Fruit fly (Drosophila melanogaster) whole organism, embryonic: ENCODE measurements around the gene CG15498.

Experiments
- B-H1 ChIP-seq: fragments of 200-800 bp; sonication (Bioruptor generic); IDR thresholded peaks from 3 replicates; pipeline ENCODE4 v1.3.6; 2022; ENCODE audit warnings: missing biosample characterization, missing genetic modification characterization
- CG10654 ChIP-seq: fragments of 200-800 bp; sonication (Bioruptor generic); optimal IDR thresholded peaks from 2 replicates; lab custom pipeline; 2016; ENCODE audit warnings: missing biosample characterization, missing genetic modification characterization
- CG11398 ChIP-seq: fragments of 200-800 bp; sonication (Bioruptor generic); optimal IDR thresholded peaks from 2 replicates; lab custom pipeline; 2016; ENCODE audit warnings: missing biosample characterization, missing genetic modification characterization
- CG11696 ChIP-seq: fragments of 200-800 bp; sonication (Bioruptor generic); IDR thresholded peaks from 2 replicates; pipeline ENCODE4 v1.3.6; 2022; ENCODE audit warnings: missing biosample characterization, missing genetic modification characterization
- CG12104 ChIP-seq: fragments of 200-800 bp; sonication (Bioruptor generic); optimal IDR thresholded peaks from 3 replicates; lab custom pipeline; 2016; ENCODE audit warnings: missing biosample characterization, missing genetic modification characterization
- CG12299 ChIP-seq: fragments of 200-800 bp; sonication (Bioruptor generic); optimal IDR thresholded peaks from 2 replicates; lab custom pipeline; 2018; ENCODE audit warnings: missing biosample characterization, mild to moderate bottlenecking, missing genetic modification characterization
- CG14014 ChIP-seq: fragments of 200-800 bp; sonication (Bioruptor generic); IDR thresholded peaks from 2 replicates; pipeline ENCODE4 v1.3.6; 2022; ENCODE audit warnings: missing biosample characterization, missing genetic modification characterization
- CG14667 ChIP-seq: fragments of 200-800 bp; sonication (Bioruptor generic); IDR thresholded peaks from 2 replicates; pipeline ENCODE4 v1.3.6; 2022; ENCODE audit warnings: missing biosample characterization, missing genetic modification characterization
- CG17568 ChIP-seq: fragments of 200-800 bp; sonication (Bioruptor generic); optimal IDR thresholded peaks from 2 replicates; lab custom pipeline; 2018; ENCODE audit warnings: missing biosample characterization, mild to moderate bottlenecking, missing genetic modification characterization, moderate library complexity
- CG2202 ChIP-seq: fragments of 200-800 bp; sonication (Bioruptor generic); optimal IDR thresholded peaks from 2 replicates; lab custom pipeline; 2018; ENCODE audit warnings: missing biosample characterization, mild to moderate bottlenecking, missing genetic modification characterization
- CG31441 ChIP-seq: fragments of 200-800 bp; sonication (Bioruptor generic); IDR thresholded peaks from 2 replicates; pipeline ENCODE4 v1.3.6; 2022; ENCODE audit warnings: missing biosample characterization, missing genetic modification characterization
- CG3163 ChIP-seq: fragments of 200-800 bp; sonication (Bioruptor generic); optimal IDR thresholded peaks from 3 replicates; lab custom pipeline; 2016; ENCODE audit warnings: missing biosample characterization, missing genetic modification characterization
- CG3407 ChIP-seq: fragments of 200-800 bp; sonication (Bioruptor generic); optimal IDR thresholded peaks from 2 replicates; lab custom pipeline; 2018; ENCODE audit warnings: missing biosample characterization, mild to moderate bottlenecking, missing genetic modification characterization
- CG3838 ChIP-seq: fragments of 200-800 bp; sonication (Bioruptor generic); optimal IDR thresholded peaks from 3 replicates; lab custom pipeline; 2016; ENCODE audit warnings: missing biosample characterization, missing genetic modification characterization
- CG4617 ChIP-seq: fragments of 200-800 bp; sonication (Bioruptor generic); optimal IDR thresholded peaks from 3 replicates; lab custom pipeline; 2016; ENCODE audit warnings: missing biosample characterization, missing genetic modification characterization, borderline replicate concordance
- CG6175 ChIP-seq: fragments of 200-800 bp; sonication (Bioruptor generic); IDR thresholded peaks from 3 replicates; pipeline ENCODE4 v1.3.6; 2022; ENCODE audit warnings: missing biosample characterization, missing genetic modification characterization
- CG9215 ChIP-seq: fragments of 200-800 bp; sonication (Bioruptor generic); IDR thresholded peaks from 2 replicates; pipeline ENCODE4 v1.3.6; 2022; ENCODE audit warnings: missing biosample characterization, missing genetic modification characterization
- CG9727 ChIP-seq: fragments of 200-800 bp; sonication (Bioruptor generic); optimal IDR thresholded peaks from 3 replicates; lab custom pipeline; 2017; ENCODE audit warnings: missing biosample characterization, mild to moderate bottlenecking, missing genetic modification characterization
- CHES-1-like ChIP-seq: fragments of 200-800 bp; sonication (Bioruptor generic); optimal IDR thresholded peaks from 2 replicates; lab custom pipeline; 2016; ENCODE audit warnings: missing biosample characterization, missing genetic modification characterization
- CoRest ChIP-seq: fragments of 200-800 bp; sonication (Bioruptor generic); optimal IDR thresholded peaks from 3 replicates; lab custom pipeline; 2018; ENCODE audit warnings: missing biosample characterization, mild to moderate bottlenecking, missing genetic modification characterization, moderate library complexity
- D ChIP-seq, 2 experiments: fragments of 200-800 bp in 1 of 2; fragments of >200 bp in 1 of 2; sonication (Bioruptor generic) in 1 of 2; optimal IDR thresholded peaks; 2 replicates in 1 of 2; 3 replicates in 1 of 2; lab custom pipeline; 2017; ENCODE audit warnings: mild to moderate bottlenecking in 1 of 2, missing biosample characterization in 1 of 2, missing genetic modification characterization in 1 of 2, missing genetic modification reagents in 1 of 2
- Dad ChIP-seq: fragments of 200-800 bp; sonication (Bioruptor generic); optimal IDR thresholded peaks from 3 replicates; lab custom pipeline; 2016; ENCODE audit warnings: missing biosample characterization, missing genetic modification characterization
- ERR ChIP-seq: fragments of 200-800 bp; sonication (Bioruptor generic); optimal IDR thresholded peaks from 2 replicates; lab custom pipeline; 2016; ENCODE audit warnings: missing biosample characterization, missing genetic modification characterization
- HHEX ChIP-seq: fragments of 200-800 bp; sonication (Bioruptor generic); optimal IDR thresholded peaks from 3 replicates; lab custom pipeline; 2017; ENCODE audit warnings: missing biosample characterization, mild to moderate bottlenecking, missing genetic modification characterization, missing genetic modification reagents
- Mes4 ChIP-seq: fragments of 200-800 bp; sonication (Bioruptor generic); optimal IDR thresholded peaks from 2 replicates; lab custom pipeline; 2016; ENCODE audit warnings: missing biosample characterization, missing genetic modification characterization
- Pdp1 ChIP-seq, 2 experiments: fragments of 200-800 bp; sonication (Bioruptor generic); optimal IDR thresholded peaks; 3 replicates each; lab custom pipeline; 2016; ENCODE audit warnings: missing biosample characterization in 2 of 2, missing genetic modification characterization in 2 of 2, mild to moderate bottlenecking in 1 of 2, moderate library complexity in 1 of 2
- Poxn ChIP-seq: fragments of 200-800 bp; sonication (Bioruptor generic); IDR thresholded peaks from 2 replicates; pipeline ENCODE4 v1.3.6; 2022; ENCODE audit warnings: missing biosample characterization, missing genetic modification characterization
- Sry-δ ChIP-seq: fragments of 200-800 bp; sonication (Bioruptor generic); optimal IDR thresholded peaks from 2 replicates; lab custom pipeline; 2016; ENCODE audit warnings: missing biosample characterization, missing genetic modification characterization
- Tbp ChIP-seq: fragments of >200 bp; optimal IDR thresholded peaks from 2 replicates; lab custom pipeline; 2018; ENCODE audit warnings: missing biosample characterization, missing genetic modification characterization
- al ChIP-seq: fragments of 200-800 bp; sonication (Bioruptor generic); IDR thresholded peaks from 2 replicates; pipeline ENCODE4 v1.3.6; 2022; ENCODE audit warnings: missing biosample characterization, missing genetic modification characterization
- ase ChIP-seq: fragments of 200-800 bp; sonication (Bioruptor generic); IDR thresholded peaks from 3 replicates; pipeline ENCODE4 v1.3.6; 2022; ENCODE audit warnings: missing biosample characterization, missing genetic modification characterization
- bcd ChIP-seq: fragments of 200-800 bp; sonication (Bioruptor generic); optimal IDR thresholded peaks from 2 replicates; lab custom pipeline; 2017; ENCODE audit warnings: missing biosample characterization, mild to moderate bottlenecking, missing genetic modification characterization
- bigmax ChIP-seq: fragments of 200-800 bp; sonication (Bioruptor generic); optimal IDR thresholded peaks from 2 replicates; lab custom pipeline; 2018; ENCODE audit warnings: missing biosample characterization, mild to moderate bottlenecking, missing genetic modification characterization
- chm ChIP-seq: fragments of 200-800 bp; sonication (Bioruptor generic); IDR thresholded peaks from 2 replicates; pipeline ENCODE4 v1.3.6; 2022; ENCODE audit warnings: missing biosample characterization, missing genetic modification characterization
- dmrt99B ChIP-seq: fragments of 200-800 bp; sonication (Bioruptor generic); optimal IDR thresholded peaks from 2 replicates; lab custom pipeline; 2018; ENCODE audit warnings: missing biosample characterization, mild to moderate bottlenecking, missing genetic modification characterization, moderate library complexity
- fd64A ChIP-seq: fragments of 200-800 bp; sonication (Bioruptor generic); optimal IDR thresholded peaks from 3 replicates; lab custom pipeline; 2018; ENCODE audit warnings: missing biosample characterization, mild to moderate bottlenecking, missing genetic modification characterization
- gt ChIP-seq: fragments of 200-800 bp; sonication (Bioruptor generic); IDR thresholded peaks from 2 replicates; pipeline ENCODE4 v1.3.6; 2022; ENCODE audit warnings: missing biosample characterization, missing genetic modification characterization
- hb ChIP-seq: fragments of 200-800 bp; sonication (Bioruptor generic); IDR thresholded peaks from 3 replicates; pipeline ENCODE4 v1.3.6; 2022; ENCODE audit warnings: missing biosample characterization, missing genetic modification characterization; ENCODE audit not compliant: partially characterized antibody
- insv ChIP-seq, 2 experiments: fragments of 200-800 bp; sonication (Bioruptor generic); optimal IDR thresholded peaks; 3 replicates each; lab custom pipeline; 2016 to 2018; ENCODE audit warnings: missing biosample characterization in 2 of 2, missing genetic modification characterization in 2 of 2
- luna ChIP-seq: fragments of 200-800 bp; sonication (Bioruptor generic); optimal IDR thresholded peaks from 2 replicates; lab custom pipeline; 2016; ENCODE audit warnings: missing biosample characterization, missing genetic modification characterization
- odd ChIP-seq: fragments of 200-800 bp; sonication (Bioruptor generic); optimal IDR thresholded peaks from 2 replicates; lab custom pipeline; 2017; ENCODE audit warnings: missing biosample characterization, mild to moderate bottlenecking, missing genetic modification characterization
- org-1 ChIP-seq: fragments of 200-800 bp; sonication (Bioruptor generic); optimal IDR thresholded peaks from 2 replicates; lab custom pipeline; 2017; ENCODE audit warnings: missing biosample characterization, missing genetic modification characterization
- pnt ChIP-seq: fragments of 200-800 bp; sonication (Bioruptor generic); optimal IDR thresholded peaks from 3 replicates; lab custom pipeline; 2016; ENCODE audit warnings: missing biosample characterization, missing genetic modification characterization
- salm ChIP-seq: fragments of 200-800 bp; sonication (Bioruptor generic); optimal IDR thresholded peaks from 2 replicates; lab custom pipeline; 2018; ENCODE audit warnings: missing biosample characterization, mild to moderate bottlenecking, missing genetic modification characterization
- scrt ChIP-seq: fragments of 200-800 bp; sonication (Bioruptor generic); optimal IDR thresholded peaks from 2 replicates; lab custom pipeline; 2018; ENCODE audit warnings: missing biosample characterization, mild to moderate bottlenecking, missing genetic modification characterization, moderate library complexity
- tup ChIP-seq: fragments of 200-800 bp; sonication (Bioruptor generic); optimal IDR thresholded peaks from 2 replicates; lab custom pipeline; 2016; ENCODE audit warnings: missing biosample characterization, mild to moderate bottlenecking, missing genetic modification characterization, moderate library complexity
- twi ChIP-seq: fragments of 200-800 bp; optimal IDR thresholded peaks from 2 replicates; lab custom pipeline; 2019; ENCODE audit warnings: missing biosample characterization, mild to moderate bottlenecking, missing genetic modification characterization, moderate library complexity
- unpg ChIP-seq: fragments of 200-800 bp; sonication (Bioruptor generic); optimal IDR thresholded peaks from 3 replicates; lab custom pipeline; 2018; ENCODE audit warnings: missing biosample characterization, mild to moderate bottlenecking, missing genetic modification characterization, moderate library complexity
- zen ChIP-seq: fragments of 200-800 bp; sonication (Bioruptor generic); optimal IDR thresholded peaks from 3 replicates; lab custom pipeline; 2018; ENCODE audit warnings: missing biosample characterization, mild to moderate bottlenecking, missing genetic modification characterization, moderate library complexity
- zf30C ChIP-seq: fragments of 200-800 bp; sonication (Bioruptor generic); optimal IDR thresholded peaks from 3 replicates; lab custom pipeline; 2018; ENCODE audit warnings: missing biosample characterization, mild to moderate bottlenecking, missing genetic modification characterization

Gene CG15498

DNA sequence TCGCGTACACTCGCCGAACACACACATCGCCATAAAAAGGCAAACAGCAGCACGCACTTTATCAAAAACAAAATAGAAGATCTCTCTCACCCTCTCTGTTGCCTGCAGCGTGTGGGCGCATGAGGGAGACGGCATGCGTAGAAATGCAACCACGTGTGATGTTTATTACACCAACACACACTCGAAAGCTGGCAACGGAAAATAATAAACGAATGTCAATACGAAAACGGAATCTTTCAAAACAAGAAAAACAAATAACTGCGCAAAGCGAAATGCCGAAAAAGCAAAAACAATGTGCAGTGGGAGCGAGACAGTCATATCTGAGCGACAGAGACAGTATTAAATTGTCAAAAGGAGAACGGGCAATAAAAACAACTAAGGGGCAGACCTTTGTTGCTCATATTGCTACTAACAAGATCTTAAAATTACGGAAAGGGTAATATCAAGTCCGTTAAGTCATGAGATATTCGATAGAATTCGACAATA is 44.4 kb upstream of the CG15498 start (continued):
- no peak for TF ChIP-seq ase (GFP tag; lab: Robert Waterston, UW)
- peak; percentile 44 for TF ChIP-seq CG12104 (GFP tag; lab: Kevin White, UChicago)
- peak; percentile 82 for TF ChIP-seq HHEX (GFP tag; lab: Kevin White, UChicago)
- TF ChIP-seq odd (GFP tag; lab: Kevin White, UChicago): peak; percentile 89
- peak; percentile 85 for TF ChIP-seq D (optimal IDR thresholded peaks at IDR 0.05; lab: Kevin White, UChicago)
- peak; percentile 86 for TF ChIP-seq D (GFP tag; optimal IDR thresholded peaks at IDR 0.05; lab: Kevin White, UChicago)
- no peak for TF ChIP-seq CG14667 (GFP tag; lab: Robert Waterston, UW)
- TF ChIP-seq Sry-δ (GFP tag; lab: Kevin White, UChicago): peak; percentile 40
- peak; percentile 12 for TF ChIP-seq tup (GFP tag; lab: Kevin White, UChicago)
- peak; percentile 60 for TF ChIP-seq unpg (GFP tag; lab: Kevin White, UChicago)
- TF ChIP-seq CG9215 (GFP tag; lab: Robert Waterston, UW): no peak
- TF ChIP-seq Tbp (GFP tag; lab: Kevin White, UChicago): no peak
- peak; percentile 79 for TF ChIP-seq CG3163
- peak; percentile 28 for TF ChIP-seq salm (tag; lab: Kevin White, UChicago)
- TF ChIP-seq Dad (GFP tag; lab: Kevin White, UChicago): peak; percentile 74
- TF ChIP-seq Pdp1 (GFP tag; optimal IDR thresholded peaks at IDR 0.05; lab: Kevin White, UChicago): peak; percentile 34 to 51
- TF ChIP-seq bigmax (GFP tag; lab: Kevin White, UChicago): peak; percentile 73
- peak; percentile 33 for TF ChIP-seq pnt (GFP tag; lab: Kevin White, UChicago)
- TF ChIP-seq CG14014 (GFP tag; lab: Robert Waterston, UW): no peak
- peak; percentile 95 for TF ChIP-seq CG11398 (GFP tag; lab: Kevin White, UChicago)
- TF ChIP-seq dmrt99B (tag; lab: Kevin White, UChicago): peak; percentile 39
- TF ChIP-seq al (GFP tag; lab: Robert Waterston, UW): no peak
- TF ChIP-seq org-1 (GFP tag; lab: Kevin White, UChicago): peak; percentile 89
- peak; percentile 92 for TF ChIP-seq CG3407
- peak; percentile 93 for TF ChIP-seq CG2202
- TF ChIP-seq CG31441 (GFP tag; lab: Robert Waterston, UW): no peak
- peak; percentile 93 for TF ChIP-seq CHES-1-like
- peak; percentile 83 for TF ChIP-seq CG12299 (tag; lab: Kevin White, UChicago)
- peak; percentile 51 for TF ChIP-seq zf30C (GFP tag; lab: Kevin White, UChicago)
- TF ChIP-seq CG9727: peak; percentile 83
- TF ChIP-seq CG4617 (GFP tag; lab: Kevin White, UChicago): no peak
- peak; percentile 79 for TF ChIP-seq CG3838
- peak; percentile 63 for TF ChIP-seq bcd (GFP tag; lab: Kevin White, UChicago)
- TF ChIP-seq Mes4: peak; percentile 92
- peak in 1 of 2 experiments; percentile 70 for TF ChIP-seq insv (GFP tag; optimal IDR thresholded peaks at IDR 0.05; lab: Kevin White, UChicago)
- peak; percentile 76 for TF ChIP-seq scrt (GFP tag; lab: Kevin White, UChicago)
- TF ChIP-seq chm (GFP tag; lab: Robert Waterston, UW): no peak
- TF ChIP-seq luna (GFP tag; lab: Kevin White, UChicago): peak; percentile 66
- TF ChIP-seq Poxn (GFP tag; lab: Robert Waterston, UW): no peak
- no peak for TF ChIP-seq hb (GFP tag; lab: Robert Waterston, UW)
- TF ChIP-seq zen (tag; lab: Kevin White, UChicago): peak; percentile 79
- no peak for TF ChIP-seq gt
- TF ChIP-seq CG17568 (GFP tag; lab: Kevin White, UChicago): peak; percentile 83
- TF ChIP-seq ERR (GFP tag; lab: Kevin White, UChicago): peak; percentile 71
- peak; percentile 21 for TF ChIP-seq CoRest
- TF ChIP-seq CG11696 (GFP tag; lab: Robert Waterston, UW): no peak
- TF ChIP-seq fd64A (GFP tag; lab: Kevin White, UChicago): peak; percentile 96
- no peak for TF ChIP-seq B-H1 (GFP tag; lab: Robert Waterston, UW)
- no peak for TF ChIP-seq CG6175 (GFP tag; lab: Robert Waterston, UW)
- TF ChIP-seq twi: peak; percentile 98
- TF ChIP-seq CG10654 (GFP tag; lab: Kevin White, UChicago): peak; percentile 59
